Fruit fly (Drosophila melanogaster): Measurements from ENCODE around the gene Mst36Fa.

Gene Mst36Fa

DNA sequence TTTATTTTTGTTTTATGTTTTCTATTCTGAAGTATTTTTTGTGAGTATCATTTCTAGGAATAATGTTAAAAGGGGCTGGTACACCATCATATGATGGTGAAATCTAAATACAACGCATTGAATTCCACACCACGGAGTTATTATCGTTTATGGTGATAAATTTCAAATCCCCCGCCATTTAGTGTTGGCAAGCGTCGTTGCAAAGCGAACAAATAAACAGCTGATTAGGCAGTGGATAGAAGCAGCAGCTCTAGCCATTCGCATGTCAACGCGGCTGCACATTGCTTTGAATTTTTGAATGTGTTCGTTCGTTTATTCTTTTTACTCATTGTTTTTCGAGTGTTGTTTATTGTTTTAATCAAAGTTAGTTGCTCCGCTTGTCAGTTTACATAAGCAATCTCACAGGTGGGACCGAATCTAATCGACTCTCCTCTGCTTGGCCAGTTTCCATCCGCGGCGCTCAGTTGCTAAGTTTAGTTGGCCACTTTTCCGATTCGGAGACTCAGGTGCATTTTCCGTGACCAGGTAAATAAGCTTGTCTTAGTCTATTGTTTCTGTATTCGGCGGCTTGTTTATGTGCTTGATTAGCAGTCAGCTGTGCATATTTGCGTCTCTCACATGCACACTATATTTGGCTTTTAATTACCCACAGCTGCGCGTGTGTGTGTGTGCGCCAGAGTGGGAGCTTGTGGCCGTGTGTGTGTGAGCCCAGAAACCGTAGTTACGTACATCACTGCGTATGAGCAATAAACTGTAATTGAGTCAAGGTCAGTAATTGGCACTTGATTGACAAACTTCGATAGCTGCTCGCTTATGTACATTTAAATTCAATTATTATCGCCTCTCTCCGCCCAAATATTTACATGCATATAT, at the start of gene Mst36Fa, which contains the start of gene CG31751:
Mst36Fa (minus strand) TSS at position 51 of the 873 bp plus-strand sequence.
CG31751 (plus strand) TSS at position 274 of the 873 bp plus-strand sequence.
- TF ChIP-seq noc (tag; optimal IDR thresholded peaks at IDR 0.05): peak; percentile 76

DNA sequence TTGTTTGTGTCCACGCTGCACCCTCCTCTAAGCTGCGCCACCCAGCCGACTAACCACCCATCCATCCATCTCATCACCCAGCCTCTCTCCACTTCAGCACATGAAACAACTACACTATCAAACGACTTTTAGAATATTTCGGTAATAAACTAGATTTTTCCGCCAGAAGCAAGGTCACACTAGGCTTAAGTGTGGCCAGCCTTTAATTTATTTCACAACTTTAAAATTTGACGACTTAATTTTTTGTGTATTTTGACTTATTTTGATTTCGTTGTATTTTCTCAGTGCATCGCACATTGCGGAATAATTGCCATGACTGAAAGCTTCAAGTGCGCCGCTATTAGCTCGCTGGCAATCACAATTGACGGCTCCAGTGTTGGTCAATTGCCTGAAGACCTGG, 48.0 kb upstream of the Mst36Fa start:
- no peak for TF ChIP-seq noc (tag; optimal IDR thresholded peaks at IDR 0.05)

DNA sequence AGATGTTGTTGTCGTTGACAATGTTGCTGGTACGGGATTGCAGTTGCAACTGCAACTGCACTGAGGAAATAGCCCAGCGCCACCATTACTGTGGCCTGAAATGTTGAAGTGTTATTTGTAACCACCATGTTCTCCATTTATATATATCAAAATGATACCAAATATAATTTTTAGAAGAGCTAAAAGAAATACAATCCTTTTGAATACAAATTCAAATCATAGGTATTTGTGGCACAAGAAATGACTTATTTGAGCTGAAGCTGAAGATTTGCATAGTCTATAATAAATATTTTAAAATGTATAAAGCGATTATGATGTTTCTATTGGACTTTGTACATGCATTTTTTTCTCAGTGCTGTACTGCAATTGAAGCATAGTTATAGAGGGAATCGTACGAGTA, 42.8 kb upstream of the Mst36Fa start:
- TF ChIP-seq noc (tag; optimal IDR thresholded peaks at IDR 0.05): no peak

DNA sequence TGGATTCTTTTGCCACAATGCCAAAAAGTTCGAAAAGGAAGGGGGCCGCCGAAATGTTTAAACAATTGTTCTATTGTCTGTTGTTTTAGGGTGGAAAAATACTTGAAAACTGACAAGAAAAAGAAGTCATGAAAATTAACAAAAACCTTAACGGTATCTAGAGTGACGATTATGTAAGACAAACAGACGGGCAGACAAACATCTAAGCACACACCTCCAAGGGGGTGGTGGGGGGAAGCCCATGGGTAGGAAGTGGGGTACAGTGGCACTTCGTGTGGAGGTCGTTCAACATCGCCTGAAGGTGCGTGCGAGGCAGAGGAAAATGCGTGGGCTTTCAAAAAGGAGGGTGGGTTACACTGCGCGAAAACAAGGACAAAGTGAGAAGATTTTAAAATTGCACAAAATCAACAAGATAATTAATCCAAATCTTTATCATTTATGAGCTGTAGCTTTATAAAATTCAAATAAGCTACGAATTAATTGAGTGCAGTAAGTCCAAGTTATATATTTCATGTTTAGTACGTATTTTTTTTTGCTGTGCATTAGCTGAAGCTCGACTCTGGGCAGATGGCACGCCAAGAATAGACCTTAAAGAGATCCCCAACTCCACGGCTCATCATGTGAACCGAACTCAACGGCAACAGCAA, 40.7 kb upstream of the Mst36Fa start:
- TF ChIP-seq noc (tag; optimal IDR thresholded peaks at IDR 0.05): no peak

DNA sequence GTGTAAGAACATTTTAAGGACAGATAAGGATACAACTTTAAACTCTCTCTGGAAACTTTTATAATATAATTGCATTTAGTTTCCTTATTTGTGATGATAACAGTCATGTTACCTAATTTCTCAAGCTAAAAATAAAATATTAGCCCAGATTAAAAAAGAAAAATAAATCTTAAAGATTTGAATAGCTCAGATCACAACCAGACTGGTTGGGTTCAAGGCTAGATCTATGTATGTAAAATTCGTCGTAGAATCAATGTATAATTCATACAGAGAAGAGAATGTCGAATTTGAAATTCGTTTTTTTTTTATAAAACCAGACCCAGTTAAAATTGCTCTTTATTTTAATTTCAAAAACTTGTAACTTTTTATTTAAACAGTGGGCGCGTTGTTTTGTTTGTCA, 37.3 kb upstream of the Mst36Fa start:
- no peak for TF ChIP-seq noc (tag; optimal IDR thresholded peaks at IDR 0.05)

DNA sequence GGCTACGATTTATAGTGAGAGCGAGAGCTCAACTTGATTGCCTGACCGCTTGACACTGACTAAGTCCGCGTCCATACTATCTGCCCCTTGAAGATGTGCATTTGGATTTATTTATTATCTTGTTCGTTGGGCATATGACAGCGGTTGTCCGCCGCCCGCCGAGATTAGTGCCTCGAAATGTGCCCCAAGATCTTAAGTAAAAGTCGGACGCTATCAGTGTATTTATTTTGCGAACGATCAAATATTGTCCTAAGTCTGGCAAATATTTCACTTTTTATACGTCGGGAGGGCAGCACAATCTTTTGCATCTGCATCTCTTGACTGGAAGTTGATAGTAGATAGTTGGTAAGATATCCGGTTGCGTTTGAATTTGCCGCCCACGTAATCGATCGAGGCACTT, 36.9 kb upstream of the Mst36Fa start, which contains the start of gene Irk3:
Irk3 (minus strand) TSS at position 63 of the 400 bp plus-strand sequence.
- no peak for TF ChIP-seq noc (tag; optimal IDR thresholded peaks at IDR 0.05)

DNA sequence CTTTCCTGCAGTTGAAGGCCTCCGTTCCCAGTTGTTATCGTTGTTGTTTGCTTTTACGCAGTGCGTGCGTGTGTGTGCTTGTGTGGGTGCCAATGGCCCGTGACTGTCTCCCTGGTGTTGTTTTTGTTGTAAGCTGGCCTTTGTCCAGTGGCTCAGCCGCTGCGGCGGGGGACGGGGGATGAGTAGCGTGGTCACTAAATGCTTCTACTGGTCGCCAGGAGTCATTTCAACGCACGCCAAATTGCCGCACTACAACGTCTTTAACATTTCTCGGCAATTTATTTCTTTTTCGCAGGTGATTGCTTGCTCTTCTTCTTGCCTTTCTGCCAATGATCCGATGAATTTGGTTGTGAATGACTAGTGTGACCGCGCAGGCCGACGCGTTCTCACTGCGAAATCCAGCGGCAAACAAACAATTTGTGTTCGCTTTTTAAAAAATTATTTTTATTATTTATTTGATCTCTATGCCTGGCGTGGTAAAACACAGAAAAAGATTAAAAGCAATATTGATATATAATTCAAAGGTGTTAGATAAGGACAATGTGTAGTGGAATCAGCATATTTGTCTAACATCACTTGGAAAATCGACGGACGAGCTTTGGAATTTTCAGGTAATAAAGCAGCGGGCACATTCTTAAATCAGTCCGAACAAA, 31.6 kb upstream of the Mst36Fa start, which contains the start of the genes Faf2 and Grip71:
Faf2 (minus strand) TSS at position 450 of the 653 bp plus-strand sequence.
Grip71 (plus strand) TSS at position 608 of the 653 bp plus-strand sequence.
- TF ChIP-seq noc (tag; optimal IDR thresholded peaks at IDR 0.05): peak; percentile 46

DNA sequence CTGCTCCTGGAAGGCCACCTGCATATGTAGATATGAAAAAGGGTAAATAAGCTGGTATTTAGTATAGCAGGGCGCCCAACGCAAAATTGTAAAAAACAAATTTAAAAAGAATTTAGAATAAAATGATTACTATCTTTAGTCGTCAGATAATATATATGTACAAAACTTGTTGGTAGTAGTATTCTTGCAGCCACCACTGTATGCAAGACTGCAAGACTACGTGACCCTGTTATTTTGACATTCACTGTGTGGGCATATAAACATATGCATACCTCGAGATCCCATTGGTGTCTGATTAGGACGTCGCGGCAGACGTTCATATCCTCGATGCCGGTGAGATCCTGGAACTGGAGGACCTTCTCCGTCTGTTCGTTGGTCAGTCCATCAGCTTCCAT, 31.0 kb upstream of the Mst36Fa start:
- no peak for TF ChIP-seq noc (tag; optimal IDR thresholded peaks at IDR 0.05)

DNA sequence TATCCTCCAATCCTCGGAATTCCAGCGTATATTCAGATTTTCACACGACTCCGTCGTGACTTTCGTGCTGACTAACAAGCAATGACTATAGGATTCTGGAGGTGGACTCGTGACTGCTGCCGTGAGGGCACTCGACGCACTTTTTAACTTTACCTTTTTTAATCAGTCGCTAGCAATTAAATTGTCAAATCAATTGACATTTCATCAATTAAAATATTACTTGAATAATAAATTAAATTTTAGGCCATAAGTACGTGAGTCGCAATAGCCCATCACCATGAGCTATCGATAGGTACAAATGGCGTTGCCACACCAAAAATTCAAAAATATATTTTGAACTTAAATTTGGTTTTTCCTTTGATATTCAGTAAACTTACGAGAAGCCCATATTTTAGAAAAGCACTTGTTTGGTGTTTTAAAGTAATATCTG, 28.8 kb upstream of the Mst36Fa start, which contains the start of gene Jwa:
Jwa (minus strand) TSS at position 87 of the 430 bp plus-strand sequence.
- peak; percentile 93 for TF ChIP-seq noc (tag; optimal IDR thresholded peaks at IDR 0.05)

DNA sequence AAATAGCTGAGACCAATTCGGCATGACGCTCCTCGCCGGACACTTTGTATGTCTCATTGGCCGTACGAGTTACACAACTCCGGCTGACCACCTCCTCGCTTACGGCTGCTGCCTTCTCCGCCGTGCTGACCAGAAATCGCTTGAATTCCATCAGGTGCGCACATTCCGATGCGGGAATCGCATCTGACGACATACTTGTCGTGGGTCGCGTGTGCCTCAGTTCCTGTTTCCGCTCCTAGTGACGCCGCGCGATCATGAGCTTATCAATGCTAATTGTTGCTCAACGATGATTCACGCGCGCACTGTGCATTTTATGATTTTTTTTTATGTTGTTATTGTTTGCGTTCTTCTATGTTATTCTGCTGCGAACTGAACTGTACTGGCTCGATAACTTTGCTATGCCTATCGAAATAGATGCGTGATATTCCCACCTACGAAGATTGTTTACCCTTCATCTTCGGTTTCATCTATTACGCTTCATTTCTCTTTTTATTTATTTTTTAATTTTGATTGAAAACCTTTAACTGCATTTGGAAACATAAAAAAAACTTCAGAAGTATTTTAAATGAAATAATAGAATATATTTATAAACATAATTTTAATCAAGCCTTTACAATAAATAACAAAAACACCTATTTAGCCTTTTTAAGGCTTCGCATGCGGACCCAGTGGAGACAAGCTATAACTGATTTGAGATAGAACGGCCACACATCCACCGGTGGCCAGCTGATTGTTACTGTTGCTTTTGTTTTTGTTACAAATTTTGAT, 26.1 kb upstream of the Mst36Fa start, which contains the start of the genes CG10376 and CG10343:
CG10376 (minus strand) TSS at position 385 of the 768 bp plus-strand sequence.
CG10343 (plus strand) TSS at position 753 of the 768 bp plus-strand sequence.
- peak; percentile 85 for TF ChIP-seq noc (tag; optimal IDR thresholded peaks at IDR 0.05)

DNA sequence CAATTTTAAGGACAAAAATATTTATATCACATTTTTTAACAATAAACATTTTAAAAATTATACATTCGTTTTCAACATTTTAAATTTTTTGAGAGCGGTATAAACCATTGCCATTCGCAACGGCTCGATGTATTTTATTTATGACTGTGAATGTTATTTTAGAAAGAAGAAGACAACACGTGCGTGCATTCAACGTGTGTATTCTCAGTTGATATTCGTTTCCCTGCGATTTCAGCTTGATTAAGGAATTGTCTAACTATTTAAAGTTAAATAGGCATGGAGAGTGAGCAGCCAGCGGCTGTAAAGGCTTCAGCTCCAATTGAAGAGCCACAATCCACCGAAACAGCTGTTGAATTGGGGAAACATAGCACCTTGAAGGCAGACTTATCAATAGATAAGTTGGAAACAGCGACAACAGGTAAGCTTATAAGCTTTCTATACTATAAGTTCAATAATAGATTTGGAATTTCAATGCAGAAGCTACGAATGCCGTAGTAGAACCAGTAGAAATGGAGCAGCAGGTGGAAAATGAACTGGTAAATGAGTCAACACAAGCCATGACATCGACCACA, 21.8 kb upstream of the Mst36Fa start, which contains the start of gene CG10341:
CG10341 (plus strand) TSS at position 156 of the 572 bp plus-strand sequence.
- no peak for TF ChIP-seq noc (tag; optimal IDR thresholded peaks at IDR 0.05)

DNA sequence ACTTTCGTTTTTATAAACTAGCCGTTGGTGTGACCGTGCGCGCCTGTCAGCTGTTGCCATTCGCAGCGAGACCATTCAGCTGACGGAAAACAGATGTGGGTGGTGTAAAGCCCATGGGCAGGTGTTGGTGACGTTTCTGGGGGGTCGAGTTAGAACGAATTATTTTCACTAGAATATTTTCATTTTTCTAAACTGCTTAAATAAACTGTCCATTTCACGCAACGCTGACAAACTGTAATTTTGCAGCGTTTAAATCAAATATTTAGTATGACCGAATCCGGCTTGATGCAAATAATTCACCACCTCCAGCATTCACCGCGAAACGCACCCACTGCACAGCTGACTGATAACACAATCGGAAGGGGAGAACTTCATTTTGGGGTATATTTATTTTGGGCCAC, 18.6 kb upstream of the Mst36Fa start, which contains the start of the genes CG10383 and CG10338:
CG10383 (minus strand) TSS at position 199 of the 401 bp plus-strand sequence.
CG10338 (plus strand) TSS at position 261 of the 401 bp plus-strand sequence.
- peak; percentile 87 for TF ChIP-seq noc (tag; optimal IDR thresholded peaks at IDR 0.05)

DNA sequence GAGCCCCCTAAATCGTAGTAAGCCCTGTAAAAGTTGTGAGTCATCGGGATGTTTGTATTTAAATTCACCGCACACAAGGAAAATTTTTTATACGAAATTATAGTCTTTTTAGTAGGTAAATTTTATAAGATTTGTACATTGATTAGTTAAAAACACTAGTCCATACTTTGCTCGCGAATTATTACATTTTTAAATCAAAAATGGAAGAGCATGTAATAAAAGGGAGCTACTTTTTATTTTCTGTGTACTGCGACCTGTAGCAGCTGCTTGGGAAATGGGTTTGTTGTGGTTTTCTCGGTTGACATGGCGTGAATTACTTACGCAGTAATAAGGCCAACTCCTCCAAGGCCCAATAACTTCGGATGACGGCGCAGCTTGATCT, 17.9 kb upstream of the Mst36Fa start:
- TF ChIP-seq noc (tag; optimal IDR thresholded peaks at IDR 0.05): no peak
